Worm (Caenorhabditis elegans): ENCODE measurements around the gene R05A10.2.

- no peak for TF ChIP-seq dpl-1 (GFP tag; optimal IDR thresholded peaks at IDR 0.05)
- no peak for TF ChIP-seq nhr-76 (tag; optimal IDR thresholded peaks at IDR 0.05)
- no peak for TF ChIP-seq spr-3 (GFP tag; optimal IDR thresholded peaks at IDR 0.05)
- no peak for TF ChIP-seq mep-1 (tag; optimal IDR thresholded peaks at IDR 0.05)
- no peak for TF ChIP-seq fos-1 (tag; optimal IDR thresholded peaks at IDR 0.05)
- TF ChIP-seq nhr-111 (GFP tag; optimal IDR thresholded peaks at IDR 0.05), result no peak
- no peak for TF ChIP-seq ztf-11 (tag; optimal IDR thresholded peaks at IDR 0.05)
- no peak for TF ChIP-seq nhr-237 (tag; optimal IDR thresholded peaks at IDR 0.05)
These were observed 26.1 kb downstream of the R05A10.2 start, which contains the start of gene F02H6.3 for ce11 chrIV:14203162-14203561.

All from whole organism, L4 larva.